Fruit fly (Drosophila melanogaster): ENCODE data around the gene Dhfr.
A peak's percentile ranks its signal among the peaks of the same experiment; 100 is the strongest.

Dhfr gene

dm6 chr3R:16524593-16525111 is 43.7 kb downstream of the Dhfr start (continued):
- TF ChIP-seq seq (GFP tag; IDR thresholded peaks at IDR 0.05) (no peak), chinmo (GFP tag; IDR thresholded peaks at IDR 0.05; ENCODE audit: partially characterized antibody) (0 out of 4 replicates have a peak, but pooled peaks have one; percentile 55), ham (GFP tag; IDR thresholded peaks at IDR 0.05) (no peak), org-1 (GFP tag; optimal IDR thresholded peaks at IDR 0.05) (peak; percentile 50), mld (GFP tag; IDR thresholded peaks at IDR 0.05; ENCODE audit: partially characterized antibody) (no peak), CG2889 (GFP tag; IDR thresholded peaks at IDR 0.05) (no peak), Lhr (GFP tag; optimal IDR thresholded peaks at IDR 0.05) (peak; percentile 69), CG4820 (GFP tag; optimal IDR thresholded peaks at IDR 0.05) (peak; percentile 33), CG32772 (GFP tag; IDR thresholded peaks at IDR 0.05) (no peak), CG6254 (GFP tag; optimal IDR thresholded peaks at IDR 0.05) (peak; percentile 72), grn (GFP tag; optimal IDR thresholded peaks at IDR 0.05) (peak; percentile 60), pnt (GFP tag; optimal IDR thresholded peaks at IDR 0.05) (peak; percentile 61), CG2120 (GFP tag; optimal IDR thresholded peaks at IDR 0.05) (no peak), fu2 (GFP tag; optimal IDR thresholded peaks at IDR 0.05) (no peak), Bteb2 (GFP tag; optimal IDR thresholded peaks at IDR 0.05) (no peak), CG12942 (GFP tag; optimal IDR thresholded peaks at IDR 0.05) (peak; percentile 25), sqz (GFP tag; optimal IDR thresholded peaks at IDR 0.05) (peak; percentile 36), ab (GFP tag; optimal IDR thresholded peaks at IDR 0.05) (no peak), ERR (GFP tag; optimal IDR thresholded peaks at IDR 0.05) (no peak), prd (optimal IDR thresholded peaks at IDR 0.05) (no peak), prd (GFP tag; IDR thresholded peaks at IDR 0.05) (peak; percentile 28; the same call in 1 of the 3 replicates), ac (GFP tag; optimal IDR thresholded peaks at IDR 0.05) (peak; percentile 40), CG8281 (tag; optimal IDR thresholded peaks at IDR 0.05) (peak; percentile 20), Sox102F (GFP tag; optimal IDR thresholded peaks at IDR 0.05) (peak; percentile 5), CG2678 (tag; optimal IDR thresholded peaks at IDR 0.05) (peak; percentile 49), Ets65A (GFP tag) (peak; percentile 90), D19B (GFP tag; optimal IDR thresholded peaks at IDR 0.05) (no peak), D (optimal IDR thresholded peaks at IDR 0.05) (no peak), D (GFP tag; optimal IDR thresholded peaks at IDR 0.05) (peak; percentile 79), CG17361 (GFP tag; IDR thresholded peaks at IDR 0.05) (peak; percentile 75; the same call in 2 of the 3 replicates), CG7786 (GFP tag; optimal IDR thresholded peaks at IDR 0.05) (no peak), shn (GFP tag; optimal IDR thresholded peaks at IDR 0.05) (peak; percentile 36), C15 (GFP tag; IDR thresholded peaks at IDR 0.05) (no peak), Hr78 (GFP tag; optimal IDR thresholded peaks at IDR 0.05) (peak in 1 of 2 experiments; percentile 84), Ravus (GFP tag; IDR thresholded peaks at IDR 0.05) (no peak), CG15011 (GFP tag; optimal IDR thresholded peaks at IDR 0.05) (peak; percentile 35), Awh (GFP tag; IDR thresholded peaks at IDR 0.05) (0 out of 2 replicates have a peak, but pooled peaks have one; percentile 31), CG4404 (GFP tag; IDR thresholded peaks at IDR 0.05) (peak; percentile 32), odd (GFP tag; optimal IDR thresholded peaks at IDR 0.05) (peak; percentile 34), Mes4 (GFP tag; optimal IDR thresholded peaks at IDR 0.05) (peak; percentile 61), p53 (GFP tag; optimal IDR thresholded peaks at IDR 0.05) (no peak), Nf-YC (tag; optimal IDR thresholded peaks at IDR 0.05) (no peak), CG13123 (GFP tag; optimal IDR thresholded peaks at IDR 0.05) (peak; percentile 48), lola (GFP tag; optimal IDR thresholded peaks at IDR 0.05) (peak in 1 of 3 experiments; percentile 78), bcd (GFP tag; optimal IDR thresholded peaks at IDR 0.05) (peak; percentile 53), gce (GFP tag; IDR thresholded peaks at IDR 0.05) (0 out of 3 replicates have a peak, but pooled peaks have one; percentile 65), CG9727 (GFP tag; optimal IDR thresholded peaks at IDR 0.05) (peak; percentile 83), CG10366 (GFP tag; IDR thresholded peaks at IDR 0.05) (0 out of 2 replicates have a peak, but pooled peaks have one; percentile 16), NC2β (GFP tag; optimal IDR thresholded peaks at IDR 0.05) (peak; percentile 56), CG8924 (tag; optimal IDR thresholded peaks at IDR 0.05) (peak; percentile 32), CG1233 (GFP tag; optimal IDR thresholded peaks at IDR 0.05) (peak; percentile 81)
